Fruit fly (Drosophila melanogaster): Measurements from ENCODE around the gene CG16863.

Gene CG16863

dm6 chr2L:13807959-13808358, 17.2 kb downstream of the CG16863 start (continued):
- no peak for TF ChIP-seq h (GFP tag; optimal IDR thresholded peaks at IDR 0.05)
- no peak for TF ChIP-seq jim (GFP tag; optimal IDR thresholded peaks at IDR 0.05)
- TF ChIP-seq Rel (GFP tag; optimal IDR thresholded peaks at IDR 0.05), result no peak
- no peak for TF ChIP-seq Rel (tag; optimal IDR thresholded peaks at IDR 0.05)
- no peak for TF ChIP-seq Dif (GFP tag; optimal IDR thresholded peaks at IDR 0.05; ENCODE audit: partially characterized antibody)
- no peak for TF ChIP-seq dsf (GFP tag; optimal IDR thresholded peaks at IDR 0.05; ENCODE audit: borderline replicate concordance)
- no peak for TF ChIP-seq lola (GFP tag; optimal IDR thresholded peaks at IDR 0.05)
- no peak for TF ChIP-seq sv (GFP tag; optimal IDR thresholded peaks at IDR 0.05)

- TF ChIP-seq CG9705 (GFP tag; optimal IDR thresholded peaks at IDR 0.05), result peak; percentile 15
- no peak for TF ChIP-seq OdsH (GFP tag; optimal IDR thresholded peaks at IDR 0.05)
- peak; percentile 21 for TF ChIP-seq Hr83 (GFP tag; optimal IDR thresholded peaks at IDR 0.05; ENCODE audit: poor library complexity, severe bottlenecking)
Observed at dm6 chr2L:13811323-13811722, 20.6 kb downstream of the CG16863 start, which contains the start of the genes Adat1 and CG16865. Gene Adat1, minus strand, starts transcription at chr2L:13811474. Gene CG16865, plus strand, starts transcription at chr2L:13811522.

dm6 chr2L:13813156-13813555, 22.4 kb downstream of the CG16863 start, which contains the start of gene CG16888:
Gene CG16888, minus strand, starts transcription at chr2L:13813256.
- TF ChIP-seq fru (GFP tag; optimal IDR thresholded peaks at IDR 0.05) (no peak), Vsx2 (GFP tag; optimal IDR thresholded peaks at IDR 0.05; ENCODE audit: partially characterized antibody) (no peak), dl (GFP tag; optimal IDR thresholded peaks at IDR 0.05; ENCODE audit: insufficient read depth in 1 of 2, partially characterized antibody in 2 of 2) (no peak), jim (GFP tag; optimal IDR thresholded peaks at IDR 0.05) (no peak), CG32264 (GFP tag; optimal IDR thresholded peaks at IDR 0.05) (no peak), Sp1 (GFP tag; optimal IDR thresholded peaks at IDR 0.05) (no peak), Dif (GFP tag; optimal IDR thresholded peaks at IDR 0.05; ENCODE audit: partially characterized antibody) (no peak), sage (GFP tag; optimal IDR thresholded peaks at IDR 0.05) (no peak), psq (GFP tag; optimal IDR thresholded peaks at IDR 0.05) (no peak), Mio (GFP tag; optimal IDR thresholded peaks at IDR 0.05) (no peak), dmrt93B (GFP tag; optimal IDR thresholded peaks at IDR 0.05) (no peak), Jra (GFP tag; optimal IDR thresholded peaks at IDR 0.05) (no peak), dsf (GFP tag; optimal IDR thresholded peaks at IDR 0.05; ENCODE audit: borderline replicate concordance) (no peak), lola (GFP tag; optimal IDR thresholded peaks at IDR 0.05) (no peak), rgr (GFP tag; optimal IDR thresholded peaks at IDR 0.05) (no peak), ey (GFP tag; optimal IDR thresholded peaks at IDR 0.05) (no peak), Rel (GFP tag; optimal IDR thresholded peaks at IDR 0.05) (no peak), Rel (tag; optimal IDR thresholded peaks at IDR 0.05) (no peak), brk (GFP tag; optimal IDR thresholded peaks at IDR 0.05) (no peak)

- no peak for TF ChIP-seq woc (GFP tag; optimal IDR thresholded peaks at IDR 0.05)
- no peak for TF ChIP-seq Rel (GFP tag; optimal IDR thresholded peaks at IDR 0.05)
- TF ChIP-seq Rel (tag; optimal IDR thresholded peaks at IDR 0.05), result peak; percentile 45
Observed at dm6 chr2L:13813604-13814178, 22.9 kb downstream of the CG16863 start, which contains the start of gene Sos. Gene Sos, plus strand, starts transcription at chr2L:13813816.

- TF ChIP-seq CrebA (GFP tag; optimal IDR thresholded peaks at IDR 0.05; ENCODE audit: borderline replicate concordance) (no peak), CG32264 (GFP tag; optimal IDR thresholded peaks at IDR 0.05) (no peak), Rel (GFP tag; optimal IDR thresholded peaks at IDR 0.05) (no peak), Rel (tag; optimal IDR thresholded peaks at IDR 0.05) (peak; percentile 91)
Observed at dm6 chr2L:13820176-13820575, 29.4 kb downstream of the CG16863 start.

- TF ChIP-seq Sp1 (GFP tag; optimal IDR thresholded peaks at IDR 0.05) (no peak), Rel (GFP tag; optimal IDR thresholded peaks at IDR 0.05) (no peak), Rel (tag; optimal IDR thresholded peaks at IDR 0.05) (peak; percentile 79), sage (GFP tag; optimal IDR thresholded peaks at IDR 0.05) (no peak)
Observed at dm6 chr2L:13820948-13821347, 30.2 kb downstream of the CG16863 start, which contains the start of gene b. Gene b, plus strand, starts transcription at chr2L:13821248.
